Worm (Caenorhabditis elegans): ENCODE data around the gene idpp-6.

DNA sequence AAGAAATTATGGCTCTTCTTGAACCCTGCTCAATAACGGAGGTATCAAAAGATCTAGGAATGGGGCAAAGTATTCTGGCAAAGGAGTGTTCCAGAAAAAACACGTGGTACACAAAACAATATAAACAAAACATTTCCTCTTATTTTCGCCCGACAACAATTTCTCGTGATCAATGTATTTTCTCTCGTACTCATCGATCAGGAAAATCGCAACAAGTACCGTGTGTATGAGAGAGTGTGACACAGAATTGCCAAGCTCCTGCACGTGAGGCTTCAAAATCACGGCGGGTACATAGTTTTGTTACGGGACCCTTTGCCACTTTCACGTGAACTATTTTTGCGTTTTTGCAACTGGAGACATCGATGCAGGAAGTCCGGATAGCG lies 42.0 kb upstream of the idpp-6 start:
- TF ChIP-seq ceh-13 (GFP tag; optimal IDR thresholded peaks at IDR 0.05) (no peak), ama-1 (optimal IDR thresholded peaks at IDR 0.05) (no peak), scrt-1 (GFP tag; IDR thresholded peaks at IDR 0.05) (no peak), hmg-4 (GFP tag; optimal IDR thresholded peaks at IDR 0.05) (no peak), tbx-11 (GFP tag; IDR thresholded peaks at IDR 0.05) (no peak), flt-1 (GFP tag; IDR thresholded peaks at IDR 0.05) (no peak), tbx-37 (GFP tag; conservative IDR thresholded peaks at IDR 0.05) (no peak), B0310.2 (tag; optimal IDR thresholded peaks at IDR 0.05) (no peak), pes-1 (GFP tag; IDR thresholded peaks at IDR 0.05) (no peak), ceh-36 (tag; optimal IDR thresholded peaks at IDR 0.05) (no peak)

All from whole organism, early embryonic.